Fruit fly (Drosophila melanogaster) whole organism, embryonic: ENCODE measurements around the gene Or82a.

Source experiments
- B-H1 ChIP-seq: fragments of 200-800 bp; sonication (Bioruptor generic); IDR thresholded peaks from 3 replicates; pipeline ENCODE4 v1.3.6; 2022; ENCODE audit warnings: missing biosample characterization, missing genetic modification characterization
- CG11723 ChIP-seq: fragments of 200-800 bp; sonication (Bioruptor generic); optimal IDR thresholded peaks from 2 replicates; lab custom pipeline; 2017; ENCODE audit warnings: missing biosample characterization, mild to moderate bottlenecking, missing genetic modification characterization
- CG12155 ChIP-seq: fragments of 200-800 bp; sonication (Bioruptor generic); optimal IDR thresholded peaks from 3 replicates; lab custom pipeline; 2016; ENCODE audit warnings: missing biosample characterization, missing genetic modification characterization
- CG12659 ChIP-seq: fragments of 200-800 bp; sonication (Bioruptor generic); optimal IDR thresholded peaks from 3 replicates; lab custom pipeline; 2017; ENCODE audit warnings: mild to moderate bottlenecking, missing biosample characterization, missing genetic modification reagents, missing genetic modification characterization
- CG14860 ChIP-seq: fragments of 200-800 bp; sonication (Bioruptor generic); IDR thresholded peaks from 3 replicates; pipeline ENCODE4 v1.3.6; 2022; ENCODE audit warnings: missing biosample characterization, missing genetic modification characterization; ENCODE audit not compliant: partially characterized antibody
- CG16863 ChIP-seq: fragments of 200-800 bp; sonication (Bioruptor generic); optimal IDR thresholded peaks from 3 replicates; lab custom pipeline; 2016; ENCODE audit warnings: missing biosample characterization, missing genetic modification characterization
- CG2116 ChIP-seq: fragments of 200-800 bp; sonication (Bioruptor generic); optimal IDR thresholded peaks from 3 replicates; lab custom pipeline; 2018; ENCODE audit warnings: missing biosample characterization, mild to moderate bottlenecking, missing genetic modification characterization
- CG30403 ChIP-seq: fragments of 200-800 bp; sonication (Bioruptor generic); optimal IDR thresholded peaks from 3 replicates; lab custom pipeline; 2016; ENCODE audit warnings: missing biosample characterization, missing genetic modification characterization
- CG31365 ChIP-seq: fragments of 200-800 bp; sonication (Bioruptor generic); optimal IDR thresholded peaks from 2 replicates; lab custom pipeline; 2018; ENCODE audit warnings: missing biosample characterization, mild to moderate bottlenecking, missing genetic modification characterization
- CG4404 ChIP-seq: fragments of 200-800 bp; sonication (Bioruptor generic); IDR thresholded peaks from 2 replicates; pipeline ENCODE4 v1.3.6; 2022; ENCODE audit warnings: missing biosample characterization, missing genetic modification characterization
- CG4730 ChIP-seq: fragments of 200-800 bp; sonication (Bioruptor generic); IDR thresholded peaks from 2 replicates; pipeline ENCODE4 v1.3.6; 2022; ENCODE audit warnings: missing biosample characterization, missing genetic modification characterization
- CG6254 ChIP-seq: fragments of 200-800 bp; sonication (Bioruptor generic); optimal IDR thresholded peaks from 3 replicates; lab custom pipeline; 2017; ENCODE audit warnings: mild to moderate bottlenecking, missing biosample characterization, missing genetic modification reagents, missing genetic modification characterization
- CG6654 ChIP-seq: fragments of 200-800 bp; sonication (Bioruptor generic); optimal IDR thresholded peaks from 2 replicates; lab custom pipeline; 2017; ENCODE audit warnings: missing biosample characterization, mild to moderate bottlenecking, missing genetic modification characterization
- CG7372 ChIP-seq: fragments of 200-800 bp; sonication (Bioruptor generic); IDR thresholded peaks from 2 replicates; pipeline ENCODE4 v1.3.6; 2022; ENCODE audit warnings: missing biosample characterization, missing genetic modification characterization
- CG7745 ChIP-seq: fragments of 200-800 bp; sonication (Bioruptor generic); optimal IDR thresholded peaks from 2 replicates; lab custom pipeline; 2018; ENCODE audit warnings: missing biosample characterization, mild to moderate bottlenecking, missing genetic modification characterization, moderate library complexity
- CG7786 ChIP-seq: fragments of 200-800 bp; sonication (Bioruptor generic); optimal IDR thresholded peaks from 2 replicates; lab custom pipeline; 2016; ENCODE audit warnings: missing biosample characterization, missing genetic modification characterization
- CG8089 ChIP-seq: fragments of 200-800 bp; sonication (Bioruptor generic); optimal IDR thresholded peaks from 3 replicates; lab custom pipeline; 2016; ENCODE audit warnings: missing biosample characterization, missing genetic modification characterization
- Camta ChIP-seq: fragments of 200-800 bp; sonication (Bioruptor generic); optimal IDR thresholded peaks from 2 replicates; lab custom pipeline; 2016; ENCODE audit warnings: missing biosample characterization, missing genetic modification characterization
- Dbx ChIP-seq: fragments of 200-800 bp; sonication (Bioruptor generic); IDR thresholded peaks from 3 replicates; pipeline ENCODE4 v1.3.6; 2022; ENCODE audit warnings: missing biosample characterization, missing genetic modification characterization
- Dll ChIP-seq: fragments of 200-800 bp; sonication (Bioruptor generic); IDR thresholded peaks from 4 replicates; pipeline ENCODE4 v1.3.6; 2022; ENCODE audit warnings: missing biosample characterization, missing genetic modification characterization; ENCODE audit not compliant: partially characterized antibody
- Dp ChIP-seq: fragments of 200-800 bp; sonication (Bioruptor generic); optimal IDR thresholded peaks from 2 replicates; lab custom pipeline; 2018; ENCODE audit warnings: missing biosample characterization, mild to moderate bottlenecking, missing genetic modification characterization, moderate library complexity
- Dref ChIP-seq: fragments of 200-800 bp; sonication (Bioruptor generic); IDR thresholded peaks from 2 replicates; pipeline ENCODE4 v1.3.6; 2022; ENCODE audit warnings: missing biosample characterization, missing genetic modification characterization
- E2f2 ChIP-seq: fragments of 200-800 bp; sonication (Bioruptor generic); IDR thresholded peaks from 2 replicates; pipeline ENCODE4 v1.3.6; 2022; ENCODE audit warnings: missing biosample characterization, missing genetic modification characterization
- ERR ChIP-seq: fragments of 200-800 bp; sonication (Bioruptor generic); optimal IDR thresholded peaks from 2 replicates; lab custom pipeline; 2016; ENCODE audit warnings: missing biosample characterization, missing genetic modification characterization
- Ets65A ChIP-seq: fragments of 200-800 bp; sonication (Bioruptor generic); peaks from one replicate; lab custom pipeline; 2016; ENCODE audit warnings: missing biosample characterization, missing genetic modification characterization
- Hey ChIP-seq: fragments of 200-800 bp; sonication (Bioruptor generic); optimal IDR thresholded peaks from 3 replicates; lab custom pipeline; 2018; ENCODE audit warnings: missing biosample characterization, mild to moderate bottlenecking, missing genetic modification characterization
- Hr78 ChIP-seq, 2 experiments: fragments of 200-800 bp in 1 of 2; fragments of >200 bp in 1 of 2; sonication (Bioruptor generic) in 1 of 2; optimal IDR thresholded peaks; 2 replicates each; lab custom pipeline; 2017 to 2019; ENCODE audit warnings: missing biosample characterization in 2 of 2, missing genetic modification characterization in 2 of 2, mild to moderate bottlenecking in 1 of 2, moderate library complexity in 1 of 2
- Lim3 ChIP-seq: fragments of 200-800 bp; sonication (Bioruptor generic); IDR thresholded peaks from 2 replicates; pipeline ENCODE4 v1.3.6; 2022; ENCODE audit warnings: missing biosample characterization, missing genetic modification characterization
- MESR4 ChIP-seq: fragments of 200-800 bp; sonication (Bioruptor generic); optimal IDR thresholded peaks from 2 replicates; lab custom pipeline; 2018; ENCODE audit warnings: missing biosample characterization, mild to moderate bottlenecking, missing genetic modification characterization, moderate library complexity
- Nf-YB ChIP-seq: fragments of 200-800 bp; sonication (Bioruptor generic); optimal IDR thresholded peaks from 3 replicates; lab custom pipeline; 2019; ENCODE audit warnings: missing biosample characterization, mild to moderate bottlenecking, missing genetic modification characterization, moderate library complexity
- Oli ChIP-seq: fragments of 200-800 bp; sonication (Bioruptor generic); optimal IDR thresholded peaks from 2 replicates; lab custom pipeline; 2018; ENCODE audit warnings: missing biosample characterization, mild to moderate bottlenecking, missing genetic modification characterization, moderate library complexity
- Pdp1 ChIP-seq, 2 experiments: fragments of 200-800 bp; sonication (Bioruptor generic); optimal IDR thresholded peaks; 3 replicates each; lab custom pipeline; 2016; ENCODE audit warnings: missing biosample characterization in 2 of 2, missing genetic modification characterization in 2 of 2, mild to moderate bottlenecking in 1 of 2, moderate library complexity in 1 of 2
- Ssrp ChIP-seq: fragments of 200-800 bp; sonication (Bioruptor generic); optimal IDR thresholded peaks from 2 replicates; lab custom pipeline; 2018; ENCODE audit warnings: missing biosample characterization, mild to moderate bottlenecking, missing genetic modification characterization, moderate library complexity
- Tbp ChIP-seq: fragments of >200 bp; optimal IDR thresholded peaks from 2 replicates; lab custom pipeline; 2018; ENCODE audit warnings: missing biosample characterization, missing genetic modification characterization
- aop ChIP-seq: fragments of 200-800 bp; sonication (Bioruptor generic); IDR thresholded peaks from 2 replicates; pipeline ENCODE4 v1.3.6; 2022; ENCODE audit warnings: missing biosample characterization, missing genetic modification characterization
- az2 ChIP-seq: fragments of 200-800 bp; sonication (Bioruptor generic); optimal IDR thresholded peaks from 3 replicates; lab custom pipeline; 2016; ENCODE audit warnings: missing biosample characterization, missing genetic modification characterization
- cg ChIP-seq: fragments of 200-800 bp; sonication (Bioruptor generic); optimal IDR thresholded peaks from 3 replicates; lab custom pipeline; 2019; ENCODE audit warnings: missing biosample characterization, mild to moderate bottlenecking, missing genetic modification characterization, moderate library complexity
- da ChIP-seq: fragments of 200-800 bp; sonication (Bioruptor generic); optimal IDR thresholded peaks from 2 replicates; lab custom pipeline; 2016; ENCODE audit warnings: missing biosample characterization, missing genetic modification characterization
- dati ChIP-seq: fragments of 200-800 bp; sonication (Bioruptor generic); IDR thresholded peaks from 2 replicates; pipeline ENCODE4 v1.3.6; 2022; ENCODE audit warnings: missing biosample characterization, missing genetic modification characterization
- fd64A ChIP-seq: fragments of 200-800 bp; sonication (Bioruptor generic); optimal IDR thresholded peaks from 3 replicates; lab custom pipeline; 2018; ENCODE audit warnings: missing biosample characterization, mild to moderate bottlenecking, missing genetic modification characterization
- gfzf ChIP-seq: fragments of 200-800 bp; sonication (Bioruptor generic); optimal IDR thresholded peaks from 2 replicates; lab custom pipeline; 2016; ENCODE audit warnings: missing biosample characterization, mild to moderate bottlenecking, missing genetic modification characterization, moderate library complexity
- gro ChIP-seq: fragments of 200-800 bp; sonication (Bioruptor generic); optimal IDR thresholded peaks from 2 replicates; lab custom pipeline; 2016; ENCODE audit warnings: missing biosample characterization, missing genetic modification characterization
- inv ChIP-seq: fragments of 200-800 bp; sonication (Bioruptor generic); IDR thresholded peaks from 2 replicates; pipeline ENCODE4 v1.3.6; 2022; ENCODE audit warnings: missing biosample characterization, missing genetic modification characterization; ENCODE audit not compliant: partially characterized antibody
- lola ChIP-seq, 3 experiments: fragments of >200 bp in 2 of 3; fragments of 200-800 bp in 1 of 3; sonication (Bioruptor generic) in 1 of 3; optimal IDR thresholded peaks; 2 replicates each; lab custom pipeline; 2017 to 2019; ENCODE audit warnings: missing biosample characterization in 3 of 3, missing genetic modification characterization in 3 of 3, mild to moderate bottlenecking in 1 of 3, moderate library complexity in 1 of 3
- pan ChIP-seq, 4 experiments: fragments of >200 bp in 3 of 4; fragments of 200-800 bp in 1 of 4; sonication (Bioruptor generic) in 1 of 4; optimal IDR thresholded peaks in 3 of 4; IDR thresholded peaks in 1 of 4; 2 replicates each; pipeline versions ENCODE4 v1.3.6 to Lab custom; 2017 to 2022; ENCODE audit warnings: missing biosample characterization in 2 of 4, missing genetic modification characterization in 2 of 4, mixed read lengths in 1 of 4
- peb ChIP-seq: fragments of 200-800 bp; sonication (Bioruptor generic); IDR thresholded peaks from 2 replicates; pipeline ENCODE4 v1.3.6; 2022; ENCODE audit warnings: missing biosample characterization, missing genetic modification characterization
- slbo ChIP-seq: fragments of 200-800 bp; sonication (Bioruptor generic); IDR thresholded peaks from 2 replicates; pipeline ENCODE4 v1.3.6; 2022; ENCODE audit warnings: missing biosample characterization, missing genetic modification characterization
- tio ChIP-seq: fragments of 200-800 bp; sonication (Bioruptor generic); optimal IDR thresholded peaks from 2 replicates; lab custom pipeline; 2017; ENCODE audit warnings: missing biosample characterization, missing genetic modification characterization, inconsistent platforms

Or82a gene

DNA sequence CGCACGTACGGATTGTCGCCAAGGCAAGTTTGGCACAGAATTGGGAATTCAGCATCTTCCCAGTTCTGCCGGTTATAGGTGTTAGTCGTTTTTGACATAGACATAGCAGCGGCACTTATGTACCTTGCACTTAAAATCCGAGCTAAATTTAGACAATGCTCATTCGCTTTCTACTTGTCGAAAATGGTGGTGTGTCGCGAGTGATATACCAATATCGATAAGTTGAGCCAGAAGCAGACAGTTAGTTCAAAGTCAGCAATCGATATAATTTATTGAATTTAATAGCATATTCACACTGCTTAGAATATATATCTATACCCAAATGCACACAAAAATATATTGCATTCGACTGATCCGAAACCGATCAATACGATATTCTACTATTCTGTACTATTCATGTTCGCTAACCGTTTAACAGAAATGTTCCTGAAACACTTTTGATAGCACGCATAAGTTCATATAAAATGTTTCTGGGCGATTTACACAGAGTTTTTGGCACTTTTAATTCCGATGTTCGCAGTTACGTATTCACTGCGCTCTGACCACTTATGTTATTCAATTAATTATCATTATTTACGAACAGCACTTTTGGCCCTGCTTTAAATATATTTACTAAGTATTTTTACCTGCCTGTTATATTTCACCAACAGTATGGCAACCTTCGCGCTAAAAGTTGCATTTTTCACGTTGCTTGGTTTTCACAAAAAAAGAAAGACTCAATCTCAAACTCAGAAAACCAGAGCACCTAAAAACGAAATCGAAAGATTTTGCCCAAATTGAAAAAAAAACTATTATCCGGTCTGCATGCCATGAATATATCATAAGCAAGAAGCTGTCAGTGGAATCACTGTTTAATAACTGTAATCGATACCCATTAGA lies 24.4 kb upstream of the Or82a start, which contains the start of gene CG14641 (continued):
- TF ChIP-seq CG12659 (GFP tag; lab: Kevin White, UChicago) (peak; percentile 39), cg (GFP tag; lab: Kevin White, UChicago) (no peak), gro (GFP tag; lab: Kevin White, UChicago) (no peak), CG14860 (0 out of 3 replicates have a peak, but pooled peaks have one; percentile 26), Pdp1 (GFP tag; optimal IDR thresholded peaks at IDR 0.05; lab: Kevin White, UChicago) (no peak), Nf-YB (GFP tag; lab: Kevin White, UChicago) (no peak), peb (GFP tag; lab: Robert Waterston, UW) (no peak), Dref (GFP tag; lab: Robert Waterston, UW) (peak; percentile 83), Hey (no peak), aop (GFP tag; lab: Robert Waterston, UW) (no peak), Dbx (GFP tag; lab: Robert Waterston, UW) (no peak), CG8089 (GFP tag; lab: Kevin White, UChicago) (no peak), Ets65A (peak; percentile 82), Oli (no peak), CG2116 (peak; percentile 31), B-H1 (GFP tag; lab: Robert Waterston, UW) (no peak), Ssrp (tag; lab: Kevin White, UChicago) (peak; percentile 4), fd64A (GFP tag; lab: Kevin White, UChicago) (no peak), Lim3 (no peak), Dll (GFP tag; lab: Robert Waterston, UW) (peak; percentile 48; the same call in 3 of the 4 replicates), CG4404 (GFP tag; lab: Robert Waterston, UW) (no peak), MESR4 (GFP tag; lab: Kevin White, UChicago) (peak; percentile 92), CG7372 (no peak), CG7786 (no peak), E2f2 (GFP tag; lab: Robert Waterston, UW) (no peak), CG12155 (GFP tag; lab: Kevin White, UChicago) (no peak), dati (no peak), Tbp (GFP tag; lab: Kevin White, UChicago) (no peak), CG30403 (GFP tag; lab: Kevin White, UChicago) (peak; percentile 19), lola (GFP tag; optimal IDR thresholded peaks at IDR 0.05; lab: Kevin White, UChicago) (peak in 2 of 3 experiments; percentile 26 to 97), CG7745 (tag; lab: Kevin White, UChicago) (no peak), Hr78 (GFP tag; optimal IDR thresholded peaks at IDR 0.05; lab: Kevin White, UChicago) (peak in 1 of 2 experiments; percentile 44), ERR (GFP tag; lab: Kevin White, UChicago) (no peak), gfzf (GFP tag; lab: Kevin White, UChicago) (peak; percentile 30), CG4730 (GFP tag; lab: Robert Waterston, UW) (no peak), az2 (GFP tag; lab: Kevin White, UChicago) (no peak), CG11723 (GFP tag; lab: Kevin White, UChicago) (peak; percentile 64), Camta (GFP tag; lab: Kevin White, UChicago) (no peak), Dp (GFP tag; lab: Kevin White, UChicago) (no peak), inv (GFP tag; lab: Robert Waterston, UW) (no peak), slbo (peak; percentile 27; the same call in 1 of the 2 replicates), CG6654 (GFP tag; lab: Kevin White, UChicago) (no peak), da (GFP tag; lab: Kevin White, UChicago) (no peak), pan (optimal IDR thresholded peaks at IDR 0.05; lab: Kevin White, UChicago) (no peak), pan (GFP tag; optimal IDR thresholded peaks at IDR 0.05 in 1 of 2, IDR thresholded peaks at IDR 0.05 in 1 of 2) (no peak), CG6254 (GFP tag; lab: Kevin White, UChicago) (no peak), tio (peak; percentile 47), CG16863 (GFP tag; lab: Kevin White, UChicago) (no peak), CG31365 (no peak)
